Worm (Caenorhabditis elegans) whole organism, early embryonic: ENCODE measurements around the gene lido-2.

Experiments used
- aly-1 ChIP-seq: sonication (generic microtip); optimal IDR thresholded peaks from 2 replicates; lab custom pipeline; 2016; ENCODE audit warnings: missing genetic modification characterization, missing compliant biosample characterization
- ama-1 ChIP-seq: fragments of 150-350 bp; optimal IDR thresholded peaks from 2 replicates; lab custom pipeline; 2014
- ceh-36 ChIP-seq: sonication (generic microtip); optimal IDR thresholded peaks from 2 replicates; lab custom pipeline; 2016; ENCODE audit warnings: missing genetic modification characterization, inconsistent platforms, missing compliant biosample characterization
- ets-7 ChIP-seq: sonication (generic microtip); optimal IDR thresholded peaks from 2 replicates; lab custom pipeline; 2016; ENCODE audit warnings: missing genotype, missing genetic modification characterization, missing compliant biosample characterization
- flt-1 ChIP-seq: fragments of 200-800 bp; sonication (Bioruptor generic); IDR thresholded peaks from 2 replicates; pipeline ENCODE4 v1.3.6; 2022; ENCODE audit warnings: missing genetic modification characterization, missing compliant biosample characterization
- hmg-4 ChIP-seq: fragments of 200-800 bp; sonication (Bioruptor generic); optimal IDR thresholded peaks from 2 replicates; lab custom pipeline; 2018; ENCODE audit warnings: mild to moderate bottlenecking, missing genetic modification characterization, missing compliant biosample characterization
- pes-1 ChIP-seq: fragments of 200-800 bp; sonication (Bioruptor generic); IDR thresholded peaks from 2 replicates; pipeline ENCODE4 v1.3.6; 2022; ENCODE audit warnings: missing genetic modification reagents, missing genetic modification characterization, missing compliant biosample characterization
- scrt-1 ChIP-seq: fragments of 200-800 bp; sonication (Bioruptor generic); IDR thresholded peaks from 2 replicates; pipeline ENCODE4 v1.3.6; 2022; ENCODE audit warnings: missing genetic modification characterization, missing compliant biosample characterization
- tbx-11 ChIP-seq: fragments of 200-800 bp; sonication (Bioruptor generic); IDR thresholded peaks from 2 replicates; pipeline ENCODE4 v1.3.6; 2022; ENCODE audit warnings: missing genetic modification characterization, missing compliant biosample characterization
- tra-4 ChIP-seq: sonication (generic microtip); optimal IDR thresholded peaks from 2 replicates; lab custom pipeline; 2017; ENCODE audit warnings: missing genetic modification characterization, missing compliant biosample characterization

ce11 chrX:17055481-17055835 is 45.1 kb downstream of the lido-2 start, which contains the start of gene gcy-11:
- TF ChIP-seq aly-1 (tag; lab: Kevin White, UChicago), result no peak
- TF ChIP-seq ama-1, result no peak
- TF ChIP-seq ceh-36 (tag; lab: Kevin White, UChicago), result no peak
- TF ChIP-seq tbx-11, result no peak
- no peak for TF ChIP-seq ets-7
- TF ChIP-seq hmg-4, result no peak
- TF ChIP-seq tra-4 (tag; lab: Kevin White, UChicago), result no peak
- no peak for TF ChIP-seq flt-1 (GFP tag; lab: Robert Waterston, UW)
- no peak for TF ChIP-seq scrt-1 (GFP tag; lab: Robert Waterston, UW)
- TF ChIP-seq pes-1 (GFP tag; lab: Robert Waterston, UW), result no peak
